Fruit fly (Drosophila melanogaster): ENCODE data around the gene Rh2.

- TF ChIP-seq usp (GFP tag; optimal IDR thresholded peaks at IDR 0.05) (no peak), psq (optimal IDR thresholded peaks at IDR 0.05) (no peak), CG8478 (optimal IDR thresholded peaks at IDR 0.05) (no peak)
Observed at dm6 chr3R:18928346-18928917, 29.2 kb downstream of the Rh2 start, which contains the start of gene Mpc1.
